Worm (Caenorhabditis elegans) whole organism, late embryonic: ENCODE measurements around the gene daf-11.

Source experiments
- ama-1 ChIP-seq: fragments of 150-350 bp; optimal IDR thresholded peaks from 2 replicates; lab custom pipeline; 2014
- dve-1 ChIP-seq: sonication (generic microtip); optimal IDR thresholded peaks from 2 replicates; lab custom pipeline; 2017; ENCODE audit warnings: antibody characterized with exemption, mild to moderate bottlenecking, missing genetic modification characterization, missing compliant biosample characterization
- unc-55 ChIP-seq: sonication (generic microtip); optimal IDR thresholded peaks from 2 replicates; lab custom pipeline; 2017; ENCODE audit warnings: missing biosample characterization, missing genetic modification reagents, missing genetic modification characterization

DNA sequence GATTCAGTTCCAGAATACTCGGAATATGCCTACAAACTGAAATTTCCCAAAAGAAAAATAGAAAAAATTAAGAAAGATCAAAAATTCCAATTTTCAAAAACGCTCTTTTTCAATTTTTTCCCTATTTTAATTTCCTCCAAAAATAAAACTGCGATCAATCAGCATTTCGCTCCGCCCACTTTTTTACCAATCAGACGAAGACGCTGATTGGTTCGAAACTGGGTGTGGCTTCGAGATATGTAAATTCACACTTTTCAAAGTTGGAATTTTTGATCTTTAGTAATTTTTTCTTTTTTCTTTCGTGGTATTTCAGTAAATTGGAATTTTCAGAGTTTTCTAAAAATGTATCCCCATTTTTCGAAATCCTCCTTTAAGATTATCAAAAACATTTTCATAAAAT is 48.8 kb downstream of the daf-11 start:
- no peak for TF ChIP-seq dve-1
- no peak for TF ChIP-seq ama-1
- no peak for TF ChIP-seq unc-55 (GFP tag; lab: Kevin White, UChicago)
